Fruit fly (Drosophila melanogaster): Measurements from ENCODE around the gene strat.

Gene strat

DNA sequence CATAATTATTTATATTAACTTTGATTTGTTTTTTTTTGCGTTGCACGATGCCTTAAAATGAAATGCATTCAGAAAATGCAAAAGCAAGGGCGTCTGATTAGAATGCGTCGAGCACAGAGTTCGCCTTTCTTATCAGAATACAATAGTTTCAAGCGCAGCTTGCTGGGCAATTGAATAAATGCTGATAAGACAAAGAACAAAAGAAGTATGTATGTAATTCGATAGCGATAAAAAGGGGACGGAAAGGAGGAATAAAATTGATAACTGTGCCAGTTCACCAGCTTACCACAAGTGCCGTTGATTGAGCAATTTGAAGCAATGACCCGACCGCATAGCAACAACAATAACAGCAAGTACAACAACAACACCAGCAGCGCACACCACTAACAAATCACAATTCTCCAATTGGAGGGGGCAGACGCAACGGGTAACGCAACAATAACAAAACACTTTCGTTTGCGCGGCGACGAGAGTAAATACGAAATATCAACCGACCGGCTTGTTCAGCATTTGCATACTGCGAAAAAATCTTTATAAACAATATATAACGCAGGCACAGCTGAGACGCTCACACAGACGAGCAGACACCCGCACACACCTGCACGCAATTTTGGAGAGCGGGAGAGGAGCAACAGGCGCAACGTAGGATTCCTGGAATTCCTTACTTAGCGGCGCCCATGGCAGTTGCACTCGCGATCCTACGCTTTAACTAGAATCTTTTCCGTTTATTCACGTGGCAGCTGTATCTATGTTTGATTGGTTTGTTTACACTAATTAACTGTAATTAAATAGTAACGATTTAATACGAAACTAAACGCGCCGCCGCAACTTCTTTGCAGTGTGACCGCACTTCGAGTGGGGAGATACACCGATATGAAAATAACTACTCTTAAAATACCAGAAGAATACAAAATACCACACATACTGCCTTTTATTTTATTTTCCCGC lies 19.6 kb upstream of the strat start, which contains the start of gene Btk (continued):
- peak; percentile 55 for TF ChIP-seq Myb (GFP tag; optimal IDR thresholded peaks at IDR 0.05)
- TF ChIP-seq pita (GFP tag; optimal IDR thresholded peaks at IDR 0.05): no peak
- TF ChIP-seq NfI (GFP tag; optimal IDR thresholded peaks at IDR 0.05): no peak
- peak; percentile 37 for TF ChIP-seq CG1603 (tag; optimal IDR thresholded peaks at IDR 0.05)
- TF ChIP-seq CG30020 (tag; optimal IDR thresholded peaks at IDR 0.05): no peak
- 0 out of 2 replicates have a peak, but pooled peaks have one; percentile 46 for TF ChIP-seq chm (GFP tag; IDR thresholded peaks at IDR 0.05)
- no peak for TF ChIP-seq Max (GFP tag; optimal IDR thresholded peaks at IDR 0.05)
- TF ChIP-seq Aef1 (GFP tag; IDR thresholded peaks at IDR 0.05): no peak
- TF ChIP-seq luna (GFP tag; optimal IDR thresholded peaks at IDR 0.05): no peak
- TF ChIP-seq Dref (GFP tag; IDR thresholded peaks at IDR 0.05): no peak
- TF ChIP-seq hth (optimal IDR thresholded peaks at IDR 0.05): no peak
- peak; percentile 11; the same call in 1 of the 2 replicates for TF ChIP-seq MBD-R2 (GFP tag; IDR thresholded peaks at IDR 0.05)
- TF ChIP-seq CG15514 (GFP tag; optimal IDR thresholded peaks at IDR 0.05): peak; percentile 2
- TF ChIP-seq CG10654 (GFP tag; optimal IDR thresholded peaks at IDR 0.05): no peak
- TF ChIP-seq pzg (GFP tag; optimal IDR thresholded peaks at IDR 0.05): peak; percentile 66
- 0 out of 2 replicates have a peak, but pooled peaks have one; percentile 19 for TF ChIP-seq unc-4 (GFP tag; IDR thresholded peaks at IDR 0.05; ENCODE audit: partially characterized antibody)
- TF ChIP-seq aop (GFP tag; IDR thresholded peaks at IDR 0.05): no peak
- no peak for TF ChIP-seq lov (optimal IDR thresholded peaks at IDR 0.05)
- no peak for TF ChIP-seq lov (GFP tag; IDR thresholded peaks at IDR 0.05)
- no peak for TF ChIP-seq CG31365 (tag; optimal IDR thresholded peaks at IDR 0.05)
- TF ChIP-seq en (GFP tag; optimal IDR thresholded peaks at IDR 0.05): no peak
- TF ChIP-seq Hsf (GFP tag; optimal IDR thresholded peaks at IDR 0.05): no peak
- TF ChIP-seq Dek (tag; optimal IDR thresholded peaks at IDR 0.05): no peak
- no peak for TF ChIP-seq Xbp1 (GFP tag; optimal IDR thresholded peaks at IDR 0.05)
- peak; percentile 0 for TF ChIP-seq HHEX (GFP tag; optimal IDR thresholded peaks at IDR 0.05)
- no peak for TF ChIP-seq chif (GFP tag; optimal IDR thresholded peaks at IDR 0.05)
- TF ChIP-seq nerfin-1 (tag; optimal IDR thresholded peaks at IDR 0.05): peak; percentile 9
- peak; percentile 24 for TF ChIP-seq CG14710 (tag; optimal IDR thresholded peaks at IDR 0.05)
- TF ChIP-seq Jarid2 (GFP tag; optimal IDR thresholded peaks at IDR 0.05): peak; percentile 28
- TF ChIP-seq CG11723 (GFP tag; optimal IDR thresholded peaks at IDR 0.05): no peak
- TF ChIP-seq CG10321 (GFP tag; IDR thresholded peaks at IDR 0.05): peak; percentile 22; the same call in 1 of the 2 replicates
- TF ChIP-seq Lim3 (GFP tag; IDR thresholded peaks at IDR 0.05): no peak
- no peak for TF ChIP-seq dan (GFP tag; IDR thresholded peaks at IDR 0.05)
- TF ChIP-seq Stat92E (GFP tag; optimal IDR thresholded peaks at IDR 0.05): peak in 1 of 3 experiments; percentile 91
- TF ChIP-seq Dfd (GFP tag; optimal IDR thresholded peaks at IDR 0.05): no peak
- TF ChIP-seq CG18599 (GFP tag; optimal IDR thresholded peaks at IDR 0.05): no peak
- no peak for TF ChIP-seq GATAe (GFP tag; conservative IDR thresholded peaks at IDR 0.05)
- no peak for TF ChIP-seq Taf1 (GFP tag; IDR thresholded peaks at IDR 0.05)
- no peak for TF ChIP-seq C15 (GFP tag; IDR thresholded peaks at IDR 0.05)
- TF ChIP-seq her (GFP tag; optimal IDR thresholded peaks at IDR 0.05): no peak
- no peak for TF ChIP-seq eve (GFP tag; optimal IDR thresholded peaks at IDR 0.05)
- TF ChIP-seq bbx (GFP tag; IDR thresholded peaks at IDR 0.05; ENCODE audit: partially characterized antibody): 0 out of 2 replicates have a peak, but pooled peaks have one; percentile 35
- TF ChIP-seq lola (GFP tag; optimal IDR thresholded peaks at IDR 0.05): no peak
- no peak for TF ChIP-seq Fer1 (GFP tag; optimal IDR thresholded peaks at IDR 0.05)
- TF ChIP-seq Ets97D (GFP tag; optimal IDR thresholded peaks at IDR 0.05): no peak
- TF ChIP-seq CoRest (tag; optimal IDR thresholded peaks at IDR 0.05): peak; percentile 27
- peak; percentile 4 for TF ChIP-seq unpg (GFP tag; optimal IDR thresholded peaks at IDR 0.05)
- peak in 1 of 2 experiments; percentile 47 for TF ChIP-seq crp (GFP tag; optimal IDR thresholded peaks at IDR 0.05)

All from whole organism, embryonic.